Worm (Caenorhabditis elegans): ENCODE measurements around the gene myrf-2.

DNA sequence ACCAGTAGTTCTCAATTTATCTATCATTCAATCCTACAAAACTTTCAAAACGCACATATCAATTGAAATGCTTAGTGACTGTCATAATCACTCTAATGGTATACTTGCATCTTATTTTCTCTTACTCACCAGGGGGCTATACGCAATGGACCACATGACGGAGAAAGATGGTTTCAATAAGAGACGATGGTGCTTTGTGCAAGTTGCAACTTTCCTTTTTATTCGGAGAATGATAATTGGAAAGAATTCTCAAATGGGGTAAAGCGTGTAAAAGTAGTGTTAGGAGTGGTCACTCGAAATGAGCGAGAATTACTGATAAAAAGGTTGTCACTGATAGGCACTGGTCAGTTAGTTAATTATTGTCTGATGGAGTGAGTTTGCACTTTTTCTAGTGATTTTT is 14.3 kb upstream of the myrf-2 start:
- TF ChIP-seq snpc-4 (tag; optimal IDR thresholded peaks at IDR 0.05) (no peak), ztf-11 (tag; optimal IDR thresholded peaks at IDR 0.05) (no peak)

All from whole organism, mixed stage, embryonic.